Fruit fly (Drosophila melanogaster): Measurements from ENCODE around the gene NK7.1.

dm6 chr3R:14406648-14407047 lies 33.9 kb upstream of the NK7.1 start:
- TF ChIP-seq CG8478 (optimal IDR thresholded peaks at IDR 0.05) (no peak), CTCF (optimal IDR thresholded peaks at IDR 0.05) (no peak)
